Fruit fly (Drosophila melanogaster): Measurements from ENCODE around the gene CG14050.

dm6 chrX:2323661-2324293, 2.2 kb downstream of the CG14050 start:
- no peak for TF ChIP-seq CTCF (optimal IDR thresholded peaks at IDR 0.05)
- TF ChIP-seq CG8478 (optimal IDR thresholded peaks at IDR 0.05), result no peak

Data from S2 (cell line).